Fruit fly (Drosophila melanogaster) whole organism, prepupa: ENCODE results near the gene trr.

Experiments
- Blimp-1 ChIP-seq: fragments of 200-800 bp; sonication (Bioruptor generic); optimal IDR thresholded peaks from 3 replicates; lab custom pipeline; 2017; ENCODE audit warnings: missing biosample characterization, missing genetic modification characterization, mild to moderate bottlenecking, moderate library complexity, missing genetic modification reagents
- CG10669 ChIP-seq: fragments of 200-800 bp; sonication (Bioruptor generic); optimal IDR thresholded peaks from 3 replicates; lab custom pipeline; 2018; ENCODE audit warnings: missing biosample characterization, mild to moderate bottlenecking, missing genetic modification characterization, moderate library complexity
- CG11294 ChIP-seq: fragments of 200-800 bp; sonication (Bioruptor generic); IDR thresholded peaks from 2 replicates; pipeline ENCODE4 v1.3.6; 2022; ENCODE audit warnings: missing biosample characterization, missing genetic modification characterization
- CG11762 ChIP-seq: fragments of 200-800 bp; sonication (Bioruptor generic); optimal IDR thresholded peaks from 3 replicates; lab custom pipeline; 2016; ENCODE audit warnings: missing biosample characterization, missing genetic modification characterization; ENCODE audit not compliant: insufficient read depth
- CG11902 ChIP-seq: fragments of 200-800 bp; sonication (Bioruptor generic); optimal IDR thresholded peaks from 3 replicates; lab custom pipeline; 2016; ENCODE audit warnings: missing biosample characterization, missing genetic modification characterization
- CG15336 ChIP-seq: fragments of 200-800 bp; sonication (Bioruptor generic); IDR thresholded peaks from 2 replicates; pipeline ENCODE4 v1.3.6; 2022; ENCODE audit warnings: missing biosample characterization, missing genetic modification characterization
- CG1621 ChIP-seq: fragments of 200-800 bp; sonication (Bioruptor generic); optimal IDR thresholded peaks from 3 replicates; lab custom pipeline; 2018; ENCODE audit warnings: missing biosample characterization, mild to moderate bottlenecking, missing genetic modification characterization
- CG16779 ChIP-seq: fragments of 200-800 bp; sonication (Bioruptor generic); optimal IDR thresholded peaks from 3 replicates; lab custom pipeline; 2017; ENCODE audit warnings: missing biosample characterization, mild to moderate bottlenecking, missing genetic modification characterization
- CG3032 ChIP-seq: fragments of 200-800 bp; optimal IDR thresholded peaks from 2 replicates; lab custom pipeline; 2019; ENCODE audit warnings: missing biosample characterization, mild to moderate bottlenecking, missing genetic modification characterization, moderate library complexity
- CG31627 ChIP-seq: fragments of 200-800 bp; sonication (Bioruptor generic); optimal IDR thresholded peaks from 3 replicates; lab custom pipeline; 2016; ENCODE audit warnings: missing biosample characterization, missing genetic modification characterization
- CG34406 ChIP-seq: fragments of 200-800 bp; sonication (Bioruptor generic); optimal IDR thresholded peaks from 3 replicates; lab custom pipeline; 2016; ENCODE audit warnings: missing biosample characterization, missing genetic modification characterization
- CG3919 ChIP-seq: fragments of 200-800 bp; sonication (Bioruptor generic); optimal IDR thresholded peaks from 3 replicates; lab custom pipeline; 2016; ENCODE audit warnings: missing biosample characterization, missing genetic modification characterization
- CG4318 ChIP-seq: fragments of 200-800 bp; sonication (Bioruptor generic); optimal IDR thresholded peaks from 3 replicates; lab custom pipeline; 2017; ENCODE audit warnings: missing biosample characterization, mild to moderate bottlenecking, missing genetic modification characterization
- CG6276 ChIP-seq: fragments of 200-800 bp; sonication (Bioruptor generic); optimal IDR thresholded peaks from 2 replicates; lab custom pipeline; 2017; ENCODE audit warnings: missing biosample characterization, mild to moderate bottlenecking, missing genetic modification characterization
- CG6792 ChIP-seq: fragments of 200-800 bp; sonication (Bioruptor generic); optimal IDR thresholded peaks from 3 replicates; lab custom pipeline; 2016; ENCODE audit warnings: missing biosample characterization, missing genetic modification characterization
- CG6808 ChIP-seq: fragments of 200-800 bp; sonication (Bioruptor generic); optimal IDR thresholded peaks from 3 replicates; lab custom pipeline; 2017; ENCODE audit warnings: missing biosample characterization, missing genetic modification characterization, mild to moderate bottlenecking, moderate library complexity, missing genetic modification reagents
- CG7368 ChIP-seq: fragments of 200-800 bp; sonication (Bioruptor generic); optimal IDR thresholded peaks from 3 replicates; lab custom pipeline; 2016; ENCODE audit warnings: missing biosample characterization, missing genetic modification characterization
- CG8119 ChIP-seq: fragments of 200-800 bp; sonication (Bioruptor generic); IDR thresholded peaks from 3 replicates; pipeline ENCODE4 v1.3.6; 2022; ENCODE audit warnings: missing biosample characterization, missing genetic modification characterization
- CG8319 ChIP-seq: fragments of 200-800 bp; sonication (Bioruptor generic); optimal IDR thresholded peaks from 3 replicates; lab custom pipeline; 2016; ENCODE audit warnings: missing biosample characterization, missing genetic modification characterization
- CG8632 ChIP-seq: fragments of 200-800 bp; sonication (Bioruptor generic); optimal IDR thresholded peaks from 3 replicates; lab custom pipeline; 2016; ENCODE audit warnings: missing biosample characterization, missing genetic modification characterization
- CG9139 ChIP-seq: fragments of 200-800 bp; sonication (Bioruptor generic); optimal IDR thresholded peaks from 3 replicates; lab custom pipeline; 2017; ENCODE audit warnings: missing biosample characterization, mild to moderate bottlenecking, missing genetic modification characterization
- Eip75B ChIP-seq: fragments of 200-800 bp; sonication (Bioruptor generic); optimal IDR thresholded peaks from 3 replicates; lab custom pipeline; 2016; ENCODE audit warnings: missing biosample characterization, missing genetic modification characterization
- Eip78C ChIP-seq: fragments of 200-800 bp; sonication (Bioruptor generic); peaks from one replicate; lab custom pipeline; 2016; ENCODE audit warnings: missing biosample characterization, missing genetic modification characterization
- Eip93F ChIP-seq: fragments of 200-800 bp; sonication (Bioruptor generic); optimal IDR thresholded peaks from 2 replicates; lab custom pipeline; 2016; ENCODE audit warnings: missing biosample characterization, mild to moderate bottlenecking, missing genetic modification characterization
- Ets21C ChIP-seq: fragments of 200-800 bp; sonication (Bioruptor generic); optimal IDR thresholded peaks from 3 replicates; lab custom pipeline; 2016; ENCODE audit warnings: missing biosample characterization, missing genetic modification characterization
- Hr38 ChIP-seq: sonication (Bioruptor generic); optimal IDR thresholded peaks from 2 replicates; lab custom pipeline; 2016; ENCODE audit warnings: missing biosample characterization, missing genetic modification characterization
- Hr4 ChIP-seq: fragments of 200-800 bp; sonication (Bioruptor generic); optimal IDR thresholded peaks from 3 replicates; lab custom pipeline; 2016; ENCODE audit warnings: missing biosample characterization, missing genetic modification characterization
- Lpt ChIP-seq: fragments of 200-800 bp; sonication (Bioruptor generic); optimal IDR thresholded peaks from 3 replicates; lab custom pipeline; 2016; ENCODE audit warnings: missing biosample characterization, missing genetic modification characterization
- Met ChIP-seq: fragments of 200-800 bp; sonication (Bioruptor generic); optimal IDR thresholded peaks from 3 replicates; lab custom pipeline; 2016; ENCODE audit warnings: missing biosample characterization, missing genetic modification characterization
- Smox ChIP-seq: fragments of 200-800 bp; sonication (Bioruptor generic); optimal IDR thresholded peaks from 3 replicates; lab custom pipeline; 2016; ENCODE audit warnings: missing biosample characterization, missing genetic modification characterization
- Sox14 ChIP-seq: fragments of 200-800 bp; sonication (Bioruptor generic); optimal IDR thresholded peaks from 3 replicates; lab custom pipeline; 2016; ENCODE audit warnings: missing biosample characterization, missing genetic modification characterization
- acj6 ChIP-seq: fragments of 200-800 bp; sonication (Bioruptor generic); optimal IDR thresholded peaks from 3 replicates; lab custom pipeline; 2016; ENCODE audit warnings: missing biosample characterization, missing genetic modification characterization
- cyc ChIP-seq: fragments of 200-800 bp; sonication (Bioruptor generic); optimal IDR thresholded peaks from 3 replicates; lab custom pipeline; 2016; ENCODE audit warnings: missing biosample characterization, missing genetic modification characterization
- dac ChIP-seq: fragments of 200-800 bp; sonication (Bioruptor generic); optimal IDR thresholded peaks from 2 replicates; lab custom pipeline; 2017; ENCODE audit warnings: missing biosample characterization, mild to moderate bottlenecking, missing genetic modification characterization
- dsx ChIP-seq: fragments of 200-800 bp; optimal IDR thresholded peaks from 3 replicates; lab custom pipeline; 2019; ENCODE audit warnings: missing biosample characterization, mild to moderate bottlenecking, missing genetic modification characterization, moderate library complexity; ENCODE audit not compliant: poor library complexity, severe bottlenecking
- eg ChIP-seq: fragments of 200-800 bp; sonication (Bioruptor generic); IDR thresholded peaks from 3 replicates; pipeline ENCODE4 v1.3.6; 2022; ENCODE audit warnings: missing biosample characterization, missing genetic modification characterization
- esn ChIP-seq: fragments of 200-800 bp; sonication (Bioruptor generic); optimal IDR thresholded peaks from 2 replicates; lab custom pipeline; 2016; ENCODE audit warnings: missing biosample characterization, mild to moderate bottlenecking, missing genetic modification characterization, moderate library complexity
- fd59A ChIP-seq: fragments of 200-800 bp; sonication (Bioruptor generic); optimal IDR thresholded peaks from 2 replicates; lab custom pipeline; 2017; ENCODE audit warnings: missing biosample characterization, mild to moderate bottlenecking, missing genetic modification characterization, missing genetic modification reagents
- fd85E ChIP-seq: fragments of 200-800 bp; sonication (Bioruptor generic); optimal IDR thresholded peaks from 3 replicates; lab custom pipeline; 2016; ENCODE audit warnings: missing biosample characterization, missing genetic modification characterization
- fkh ChIP-seq: fragments of 200-800 bp; sonication (Bioruptor generic); optimal IDR thresholded peaks from 3 replicates; lab custom pipeline; 2017; ENCODE audit warnings: missing biosample characterization, mild to moderate bottlenecking, missing genetic modification characterization, moderate library complexity
- lz ChIP-seq: fragments of 200-800 bp; sonication (Bioruptor generic); optimal IDR thresholded peaks from 3 replicates; lab custom pipeline; 2016; ENCODE audit warnings: missing biosample characterization, missing genetic modification characterization
- pdm3 ChIP-seq: fragments of 200-800 bp; sonication (Bioruptor generic); optimal IDR thresholded peaks from 3 replicates; lab custom pipeline; 2016; ENCODE audit warnings: missing biosample characterization, missing genetic modification characterization
- salr ChIP-seq, 2 experiments: fragments of 200-800 bp; sonication (Bioruptor generic); optimal IDR thresholded peaks; 3 replicates each; lab custom pipeline; 2016 to 2018; ENCODE audit warnings: missing biosample characterization in 2 of 2, missing genetic modification characterization in 2 of 2, mild to moderate bottlenecking in 1 of 2
- svp ChIP-seq: fragments of 200-800 bp; sonication (Bioruptor generic); peaks from one replicate; lab custom pipeline; 2016; ENCODE audit warnings: missing biosample characterization, missing genetic modification characterization
- topi ChIP-seq: fragments of 200-800 bp; sonication (Bioruptor generic); optimal IDR thresholded peaks from 3 replicates; lab custom pipeline; 2016; ENCODE audit warnings: missing biosample characterization, missing genetic modification characterization
- vri ChIP-seq: fragments of 200-800 bp; sonication (Bioruptor generic); optimal IDR thresholded peaks from 3 replicates; lab custom pipeline; 2016; ENCODE audit warnings: missing biosample characterization, mild to moderate bottlenecking, missing genetic modification characterization

Gene trr

dm6 chrX:1889926-1890325 is at the start of gene trr, which contains the start of gene mRpL16:
TSS of gene trr (minus strand) at chrX:1889950.
TSS of gene mRpL16 (plus strand) at chrX:1890256.
- TF ChIP-seq CG3032 (tag; lab: Kevin White, UChicago): peak; percentile 54
- no peak for TF ChIP-seq CG6792 (GFP tag; lab: Kevin White, UChicago)
- TF ChIP-seq salr (GFP tag; optimal IDR thresholded peaks at IDR 0.05; lab: Kevin White, UChicago): no peak
- TF ChIP-seq CG9139 (GFP tag; lab: Kevin White, UChicago): no peak
- peak; percentile 39; the same call in 1 of the 3 replicates for TF ChIP-seq eg (GFP tag; lab: Robert Waterston, UW)
- TF ChIP-seq Lpt (GFP tag; lab: Kevin White, UChicago): no peak
- TF ChIP-seq CG10669 (GFP tag; lab: Kevin White, UChicago): no peak
- no peak for TF ChIP-seq CG8632 (GFP tag; lab: Kevin White, UChicago)
- TF ChIP-seq Eip93F: no peak
- no peak for TF ChIP-seq CG15336
- peak; percentile 44 for TF ChIP-seq esn (GFP tag; lab: Kevin White, UChicago)
- no peak for TF ChIP-seq CG8319 (GFP tag; lab: Kevin White, UChicago)
- TF ChIP-seq CG11294 (GFP tag; lab: Robert Waterston, UW): no peak
- no peak for TF ChIP-seq pdm3 (GFP tag; lab: Kevin White, UChicago)
- TF ChIP-seq CG31627: peak; percentile 36
- TF ChIP-seq Met: no peak
- TF ChIP-seq lz (GFP tag; lab: Kevin White, UChicago): peak; percentile 44
- no peak for TF ChIP-seq Eip75B
- no peak for TF ChIP-seq Smox (GFP tag; lab: Kevin White, UChicago)
- no peak for TF ChIP-seq Hr38 (GFP tag; lab: Kevin White, UChicago)
- TF ChIP-seq CG34406: no peak
- TF ChIP-seq fd85E (GFP tag; lab: Kevin White, UChicago): no peak
- no peak for TF ChIP-seq Ets21C
- TF ChIP-seq, all 60 proteins: peak for 5

dm6 chrX:1927473-1928306 is 37.9 kb upstream of the trr start, which contains the start of gene CG11596:
TSS of gene CG11596 (plus strand) at chrX:1927683.
- TF ChIP-seq CG15336 (no peak), acj6 (no peak), Sox14 (no peak), CG9139 (GFP tag; lab: Kevin White, UChicago) (no peak), CG34406 (no peak), CG3919 (GFP tag; lab: Kevin White, UChicago) (no peak), lz (GFP tag; lab: Kevin White, UChicago) (no peak), Eip93F (no peak), CG11294 (GFP tag; lab: Robert Waterston, UW) (no peak), CG11762 (no peak), CG6792 (GFP tag; lab: Kevin White, UChicago) (no peak), CG16779 (tag; lab: Kevin White, UChicago) (no peak), CG4318 (no peak), Met (no peak), svp (GFP tag; lab: Kevin White, UChicago) (peak; percentile 62), CG1621 (tag; lab: Kevin White, UChicago) (peak; percentile 89), Blimp-1 (GFP tag; lab: Kevin White, UChicago) (no peak), Lpt (GFP tag; lab: Kevin White, UChicago) (no peak), eg (GFP tag; lab: Robert Waterston, UW) (0 out of 3 replicates have a peak, but pooled peaks have one; percentile 23), dac (GFP tag; lab: Kevin White, UChicago) (no peak), pdm3 (GFP tag; lab: Kevin White, UChicago) (no peak), Ets21C (no peak), CG6808 (GFP tag; lab: Kevin White, UChicago) (no peak), fd59A (no peak), salr (GFP tag; optimal IDR thresholded peaks at IDR 0.05; lab: Kevin White, UChicago) (no peak), dsx (peak; percentile 34), esn (GFP tag; lab: Kevin White, UChicago) (peak; percentile 16), CG8119 (GFP tag; lab: Robert Waterston, UW) (no peak), CG7368 (GFP tag; lab: Kevin White, UChicago) (no peak), CG8632 (GFP tag; lab: Kevin White, UChicago) (no peak), Hr4 (GFP tag; lab: Kevin White, UChicago) (no peak), CG11902 (GFP tag; lab: Kevin White, UChicago) (no peak), Eip75B (no peak), topi (GFP tag; lab: Kevin White, UChicago) (no peak), vri (no peak), CG6276 (no peak), CG31627 (no peak), cyc (GFP tag; lab: Kevin White, UChicago) (no peak), fkh (GFP tag; lab: Kevin White, UChicago) (peak; percentile 58), Eip78C (GFP tag; lab: Kevin White, UChicago) (no peak)
